Fruit fly (Drosophila melanogaster): ENCODE data around the gene Sas-6.

dm6 chr3R:30012602-30013489 is 17.7 kb downstream of the Sas-6 start:
- TF ChIP-seq CG8478 (optimal IDR thresholded peaks at IDR 0.05) (no peak), CTCF (optimal IDR thresholded peaks at IDR 0.05) (no peak)
